Fruit fly (Drosophila melanogaster): ENCODE data around the gene RpS21.
A peak's percentile ranks its signal among the peaks of the same experiment; 100 is the strongest.

The RpS21 gene

dm6 chr2L:2865560-2866309, 9.9 kb downstream of the RpS21 start (continued):
- TF ChIP-seq sens (GFP tag) = peak; percentile 10
- TF ChIP-seq HmgZ (tag; optimal IDR thresholded peaks at IDR 0.05) = peak; percentile 37

- TF ChIP-seq CG2678 (tag; optimal IDR thresholded peaks at IDR 0.05) = no peak
- TF ChIP-seq chinmo (GFP tag; IDR thresholded peaks at IDR 0.05; ENCODE audit: partially characterized antibody) = 0 out of 4 replicates have a peak, but pooled peaks have one; percentile 66
- no peak for TF ChIP-seq CG8281 (tag; optimal IDR thresholded peaks at IDR 0.05)
- TF ChIP-seq inv (GFP tag; IDR thresholded peaks at IDR 0.05; ENCODE audit: partially characterized antibody) = 0 out of 2 replicates have a peak, but pooled peaks have one; percentile 16
- peak; percentile 68; the same call in 1 of the 2 replicates for TF ChIP-seq vvl (GFP tag; IDR thresholded peaks at IDR 0.05)
- TF ChIP-seq Med (GFP tag) = peak; percentile 48
- peak; percentile 78 for TF ChIP-seq Ets65A (GFP tag)
Observed at dm6 chr2L:2869008-2869702, 13.3 kb downstream of the RpS21 start, which contains the start of gene CG8813. Gene CG8813, plus strand, starts transcription at chr2L:2869652.

- TF ChIP-seq CG17568 (GFP tag; optimal IDR thresholded peaks at IDR 0.05) (no peak), CG14014 (GFP tag; IDR thresholded peaks at IDR 0.05) (peak; percentile 65; the same call in 1 of the 2 replicates), CG2120 (GFP tag; optimal IDR thresholded peaks at IDR 0.05) (peak; percentile 44), ci (GFP tag; IDR thresholded peaks at IDR 0.05) (0 out of 3 replicates have a peak, but pooled peaks have one; percentile 47), CG6654 (GFP tag; optimal IDR thresholded peaks at IDR 0.05) (no peak), ara (GFP tag; IDR thresholded peaks at IDR 0.05) (no peak; the same call in 1 of the 2 replicates), tx (GFP tag; optimal IDR thresholded peaks at IDR 0.05) (no peak), ase (GFP tag; IDR thresholded peaks at IDR 0.05) (0 out of 3 replicates have a peak, but pooled peaks have one; percentile 17), CG32532 (GFP tag; IDR thresholded peaks at IDR 0.05) (peak; percentile 16; the same call in 1 of the 2 replicates), ems (GFP tag; optimal IDR thresholded peaks at IDR 0.05) (peak; percentile 10), Hey (tag; optimal IDR thresholded peaks at IDR 0.05) (no peak), lmd (GFP tag; IDR thresholded peaks at IDR 0.05) (peak; percentile 59), CG1602 (GFP tag; optimal IDR thresholded peaks at IDR 0.05) (no peak), fd96Cb (tag; optimal IDR thresholded peaks at IDR 0.05) (peak; percentile 17), CG6689 (GFP tag; IDR thresholded peaks at IDR 0.05) (no peak), odd (GFP tag; optimal IDR thresholded peaks at IDR 0.05) (peak; percentile 16), CG8089 (GFP tag; optimal IDR thresholded peaks at IDR 0.05) (no peak), Dek (tag; optimal IDR thresholded peaks at IDR 0.05) (peak; percentile 48), Nf-YB (GFP tag; optimal IDR thresholded peaks at IDR 0.05) (peak; percentile 11), tup (GFP tag; optimal IDR thresholded peaks at IDR 0.05) (peak; percentile 20), Xrp1 (GFP tag; IDR thresholded peaks at IDR 0.05) (peak; percentile 49; the same call in 1 of the 2 replicates), dmrt99B (tag; optimal IDR thresholded peaks at IDR 0.05) (peak; percentile 60), CG7372 (GFP tag; IDR thresholded peaks at IDR 0.05) (no peak), slp2 (GFP tag; optimal IDR thresholded peaks at IDR 0.05) (no peak), CG10366 (GFP tag; IDR thresholded peaks at IDR 0.05) (peak; percentile 25; the same call in 1 of the 2 replicates), CG12104 (GFP tag; optimal IDR thresholded peaks at IDR 0.05) (peak; percentile 15), hkb (optimal IDR thresholded peaks at IDR 0.05) (no peak), hkb (GFP tag; IDR thresholded peaks at IDR 0.05) (peak; percentile 42; the same call in 1 of the 2 replicates), gt (GFP tag; IDR thresholded peaks at IDR 0.05) (no peak), ind (GFP tag; optimal IDR thresholded peaks at IDR 0.05) (no peak), CG12391 (tag; optimal IDR thresholded peaks at IDR 0.05) (peak; percentile 3), E2f2 (GFP tag; IDR thresholded peaks at IDR 0.05) (0 out of 2 replicates have a peak, but pooled peaks have one; percentile 9), CG8281 (tag; optimal IDR thresholded peaks at IDR 0.05) (no peak), CG15514 (GFP tag; optimal IDR thresholded peaks at IDR 0.05) (peak; percentile 57), Gsc (GFP tag; IDR thresholded peaks at IDR 0.05) (no peak), nmo (GFP tag; optimal IDR thresholded peaks at IDR 0.05) (no peak)
Observed at dm6 chr2L:2872309-2872932, 16.6 kb downstream of the RpS21 start.

Data from whole organism, embryonic.